Worm (Caenorhabditis elegans): ENCODE data around the gene srx-96.

The srx-96 gene

DNA sequence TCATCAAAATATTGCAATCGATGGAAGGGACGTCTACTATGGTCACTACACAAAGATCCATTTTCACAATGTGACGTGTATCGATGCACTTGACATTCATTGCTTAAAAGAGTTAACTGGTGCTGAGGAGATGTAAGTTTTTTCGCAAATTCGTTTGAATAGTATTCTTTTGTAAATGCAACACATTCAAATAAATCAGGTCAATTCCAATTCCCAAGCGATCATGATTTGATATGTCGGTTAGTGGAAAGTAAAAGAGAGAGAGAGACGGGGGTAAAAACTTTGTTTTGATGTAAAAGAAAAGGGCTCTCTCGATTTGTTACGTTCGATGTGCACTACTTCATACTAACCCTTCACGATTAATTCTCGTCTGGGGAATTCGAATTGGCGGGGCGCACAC lies 20.9 kb upstream of the srx-96 start:
- no peak for TF ChIP-seq ceh-82 (tag; optimal IDR thresholded peaks at IDR 0.05)
- TF ChIP-seq C34F6.9 (tag; optimal IDR thresholded peaks at IDR 0.05): no peak
- no peak for TF ChIP-seq nhr-10 (tag; optimal IDR thresholded peaks at IDR 0.05)
- TF ChIP-seq snpc-4 (tag; optimal IDR thresholded peaks at IDR 0.05): no peak

DNA sequence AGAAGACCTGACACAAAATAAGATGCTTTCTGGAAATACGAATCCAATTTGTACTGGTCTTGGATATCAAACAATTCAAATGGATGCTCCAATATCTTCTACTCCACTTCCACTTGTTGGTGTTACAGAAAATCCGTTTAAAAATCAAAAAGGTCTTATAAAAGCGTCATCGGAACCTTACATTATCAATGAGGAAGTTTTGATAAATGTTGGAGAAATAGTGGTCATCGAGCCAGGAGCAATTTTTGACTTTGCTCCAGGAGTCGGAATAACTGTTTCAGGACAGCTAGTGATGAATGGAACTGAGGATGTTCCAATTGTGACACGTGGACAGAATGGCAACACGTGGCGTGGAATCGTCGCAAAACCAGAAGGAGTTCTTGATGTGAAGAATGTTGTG lies 17.1 kb upstream of the srx-96 start:
- no peak for TF ChIP-seq unc-62 (GFP tag; optimal IDR thresholded peaks at IDR 0.05)
- no peak for TF ChIP-seq nhr-129 (tag; optimal IDR thresholded peaks at IDR 0.05)
- TF ChIP-seq sma-9 (GFP tag; optimal IDR thresholded peaks at IDR 0.05): no peak
- TF ChIP-seq sma-9 (tag; optimal IDR thresholded peaks at IDR 0.05): no peak
- TF ChIP-seq lsy-2 (tag; optimal IDR thresholded peaks at IDR 0.05): no peak
- no peak for TF ChIP-seq crh-2 (tag; optimal IDR thresholded peaks at IDR 0.05)
- no peak for TF ChIP-seq elt-3 (tag; optimal IDR thresholded peaks at IDR 0.05)
- no peak for TF ChIP-seq sem-4 (tag; optimal IDR thresholded peaks at IDR 0.05)
- no peak for TF ChIP-seq fos-1 (tag; optimal IDR thresholded peaks at IDR 0.05)
- TF ChIP-seq mab-5 (tag; optimal IDR thresholded peaks at IDR 0.05): no peak

DNA sequence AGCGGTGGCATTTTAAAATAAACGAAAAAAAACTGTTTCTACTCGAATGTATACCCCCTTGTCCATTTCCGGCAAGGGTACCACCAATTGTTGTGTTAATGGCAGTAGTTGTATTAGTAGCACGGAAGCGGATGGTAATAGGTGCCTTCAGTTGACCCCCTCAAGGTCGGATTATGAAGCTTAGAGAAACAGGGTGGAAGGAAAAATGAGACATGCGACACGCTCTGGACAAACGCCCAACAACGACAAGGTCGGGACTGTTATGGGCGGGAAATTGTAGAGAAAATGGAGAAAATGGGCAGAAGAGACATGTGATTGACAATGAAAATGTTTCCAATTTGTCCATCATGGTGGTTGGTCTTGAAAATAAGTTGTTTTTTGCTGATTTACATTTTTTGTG lies 7.2 kb upstream of the srx-96 start, which contains the start of gene T01D3.3:
Gene T01D3.3 (plus strand): TSS at position 312 of the 400 bp plus-strand sequence.
- TF ChIP-seq sem-4 (tag; optimal IDR thresholded peaks at IDR 0.05) (peak; percentile 37), nhr-25 (tag; optimal IDR thresholded peaks at IDR 0.05) (peak; percentile 91), nhr-237 (tag; optimal IDR thresholded peaks at IDR 0.05) (no peak), nhr-11 (tag; optimal IDR thresholded peaks at IDR 0.05) (no peak), nhr-6 (tag; optimal IDR thresholded peaks at IDR 0.05) (no peak), nhr-129 (tag; optimal IDR thresholded peaks at IDR 0.05) (peak; percentile 74)

DNA sequence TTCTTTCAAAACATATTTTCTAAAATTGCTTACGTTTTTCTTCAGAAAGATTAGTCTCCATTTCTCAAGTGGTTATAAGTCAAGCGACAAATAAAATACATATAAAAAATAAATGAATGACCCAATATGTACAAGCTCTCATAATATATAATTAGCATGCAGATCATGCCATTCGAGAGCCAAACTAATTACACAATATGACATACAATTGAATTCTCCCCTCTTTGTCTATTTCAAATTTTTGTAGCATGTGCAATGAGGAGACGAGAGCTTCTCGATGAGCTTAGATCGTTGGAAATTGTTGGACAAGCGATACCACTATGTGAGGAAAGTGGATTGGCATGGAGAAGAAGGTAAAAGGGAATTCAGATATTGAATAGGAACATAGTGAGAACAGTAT lies 3.9 kb upstream of the srx-96 start, which contains the start of gene hlh-34:
Gene hlh-34 (minus strand): TSS at position 101 of the 400 bp plus-strand sequence.
- TF ChIP-seq mab-5 (tag; optimal IDR thresholded peaks at IDR 0.05) (no peak), ama-1 (optimal IDR thresholded peaks at IDR 0.05) (no peak), mdl-1 (tag; optimal IDR thresholded peaks at IDR 0.05) (no peak), nhr-21 (tag; optimal IDR thresholded peaks at IDR 0.05) (no peak), Y55F3AM.14 (GFP tag; optimal IDR thresholded peaks at IDR 0.05) (no peak), sma-3 (GFP tag; optimal IDR thresholded peaks at IDR 0.05) (no peak), skn-1 (tag; optimal IDR thresholded peaks at IDR 0.05) (no peak), aly-2 (tag; optimal IDR thresholded peaks at IDR 0.05) (no peak), mbf-1 (tag; optimal IDR thresholded peaks at IDR 0.05) (no peak), ztf-1 (GFP tag; conservative IDR thresholded peaks at IDR 0.05) (no peak), unc-62 (GFP tag; optimal IDR thresholded peaks at IDR 0.05) (no peak), nhr-23 (tag; optimal IDR thresholded peaks at IDR 0.05) (no peak), crh-2 (tag; optimal IDR thresholded peaks at IDR 0.05) (no peak)

DNA sequence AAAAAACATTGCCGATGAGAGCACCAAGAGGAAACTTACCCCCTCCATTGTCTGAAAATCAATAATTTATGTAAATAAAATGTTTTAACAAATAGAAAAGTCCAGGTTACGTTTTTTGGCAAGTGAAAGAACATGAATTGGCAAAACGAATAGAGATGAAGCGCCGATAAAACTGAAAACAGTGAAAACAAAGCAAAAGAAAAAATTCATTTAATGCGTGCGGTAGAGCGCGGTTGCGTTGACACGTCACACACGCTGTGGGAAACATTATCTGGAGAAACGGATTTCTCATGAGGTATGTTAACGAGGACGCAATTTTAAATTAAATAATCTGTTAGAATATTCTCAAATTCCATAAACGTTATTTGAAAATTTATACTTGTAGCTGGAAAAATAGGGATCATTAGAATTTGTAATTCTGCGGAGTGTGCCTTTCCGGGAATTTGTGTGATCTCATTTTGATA lies 4.1 kb downstream of the srx-96 start, which contains the start of gene zipt-9:
Gene zipt-9 (minus strand): TSS at position 51 of the 464 bp plus-strand sequence.
- TF ChIP-seq nhr-77 (tag; optimal IDR thresholded peaks at IDR 0.05) (no peak), lsy-2 (tag; optimal IDR thresholded peaks at IDR 0.05) (peak; percentile 50 to 86), C34F6.9 (tag; optimal IDR thresholded peaks at IDR 0.05) (peak; percentile 92), fos-1 (tag; optimal IDR thresholded peaks at IDR 0.05) (peak; percentile 70), Y55F3AM.14 (GFP tag; optimal IDR thresholded peaks at IDR 0.05) (peak; percentile 20), lin-11 (tag; optimal IDR thresholded peaks at IDR 0.05) (peak; percentile 57), crh-2 (tag; optimal IDR thresholded peaks at IDR 0.05) (peak; percentile 89), snpc-4 (tag; optimal IDR thresholded peaks at IDR 0.05) (peak; percentile 10), ceh-82 (tag; optimal IDR thresholded peaks at IDR 0.05) (peak; percentile 41), nhr-21 (tag; optimal IDR thresholded peaks at IDR 0.05) (peak; percentile 65), nhr-129 (tag; optimal IDR thresholded peaks at IDR 0.05) (peak; percentile 77), gmeb-1 (tag; optimal IDR thresholded peaks at IDR 0.05) (peak; percentile 73), nhr-10 (tag; optimal IDR thresholded peaks at IDR 0.05) (no peak), nhr-25 (tag; optimal IDR thresholded peaks at IDR 0.05) (no peak), zag-1 (tag; optimal IDR thresholded peaks at IDR 0.05) (peak; percentile 36), aly-2 (tag; optimal IDR thresholded peaks at IDR 0.05) (no peak), F13H6.1 (tag; optimal IDR thresholded peaks at IDR 0.05) (peak; percentile 73), sma-9 (GFP tag; optimal IDR thresholded peaks at IDR 0.05) (peak; percentile 84), sma-9 (tag; optimal IDR thresholded peaks at IDR 0.05) (no peak), dmd-4 (tag; optimal IDR thresholded peaks at IDR 0.05) (no peak), unc-55 (GFP tag; optimal IDR thresholded peaks at IDR 0.05) (peak; percentile 90), nhr-6 (tag; optimal IDR thresholded peaks at IDR 0.05) (no peak), egl-27 (tag; optimal IDR thresholded peaks at IDR 0.05) (peak; percentile 65), nhr-237 (tag; optimal IDR thresholded peaks at IDR 0.05) (no peak), blmp-1 (tag; optimal IDR thresholded peaks at IDR 0.05; ENCODE audit: insufficient read depth) (peak; percentile 64), sem-4 (tag; optimal IDR thresholded peaks at IDR 0.05) (peak; percentile 53), sma-3 (GFP tag; optimal IDR thresholded peaks at IDR 0.05) (peak; percentile 94)
